Worm (Caenorhabditis elegans): ENCODE measurements around the gene grl-7.

- TF ChIP-seq nhr-77 (tag; optimal IDR thresholded peaks at IDR 0.05): no peak
- no peak for TF ChIP-seq ceh-16 (tag; optimal IDR thresholded peaks at IDR 0.05)
- TF ChIP-seq ama-1 (optimal IDR thresholded peaks at IDR 0.05): no peak
- no peak for TF ChIP-seq lin-15B (tag; optimal IDR thresholded peaks at IDR 0.05)
- TF ChIP-seq ceh-82 (tag; optimal IDR thresholded peaks at IDR 0.05): no peak
- TF ChIP-seq egl-5 (tag; optimal IDR thresholded peaks at IDR 0.05): no peak
- TF ChIP-seq R02D3.7 (tag; optimal IDR thresholded peaks at IDR 0.05): no peak
- no peak for TF ChIP-seq unc-62 (GFP tag; optimal IDR thresholded peaks at IDR 0.05)
These were observed 5.6 kb downstream of the grl-7 start for ce11 chrV:11341130-11341675.
